Fruit fly (Drosophila melanogaster): Measurements from ENCODE around the gene nsl1.

DNA sequence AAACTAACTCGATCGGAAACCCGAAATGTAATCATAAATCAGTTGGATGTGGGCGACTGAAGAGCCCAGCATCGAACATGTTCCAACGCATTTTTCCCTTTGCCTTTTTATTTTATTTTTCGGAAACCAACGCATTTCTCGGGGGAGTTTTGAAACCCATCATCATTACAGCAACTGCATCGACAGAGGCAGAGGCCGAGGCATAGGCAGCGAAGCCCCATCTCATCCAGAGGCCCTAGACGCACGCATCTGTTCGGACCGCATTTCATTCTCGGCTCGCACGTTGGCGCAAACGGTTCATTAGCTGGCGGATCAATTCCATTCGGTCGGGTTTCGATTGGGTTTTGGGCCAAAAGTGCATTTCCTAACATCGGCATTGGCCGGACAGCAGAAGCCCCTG is 31.9 kb downstream of the nsl1 start, which contains the start of gene CG4576:
- TF ChIP-seq Hr39 (optimal IDR thresholded peaks at IDR 0.05) (no peak), Rfx (GFP tag; IDR thresholded peaks at IDR 0.05) (no peak), gfzf (GFP tag; optimal IDR thresholded peaks at IDR 0.05) (no peak), B-H2 (GFP tag; optimal IDR thresholded peaks at IDR 0.05) (no peak), CG10274 (GFP tag; optimal IDR thresholded peaks at IDR 0.05) (no peak), HLH3B (GFP tag; IDR thresholded peaks at IDR 0.05) (no peak), Myb (GFP tag; optimal IDR thresholded peaks at IDR 0.05) (no peak)
